Fruit fly (Drosophila melanogaster): Measurements from ENCODE around the gene CG17129.

The CG17129 gene

dm6 chr3L:700160-700917 lies 20.2 kb upstream of the CG17129 start (continued):
- peak; percentile 69 for TF ChIP-seq CG8924 (tag; optimal IDR thresholded peaks at IDR 0.05)
- TF ChIP-seq CG1024 (GFP tag; IDR thresholded peaks at IDR 0.05) = no peak
- TF ChIP-seq CG1603 (tag; optimal IDR thresholded peaks at IDR 0.05) = peak; percentile 47
- no peak for TF ChIP-seq z (GFP tag; IDR thresholded peaks at IDR 0.05)
- peak; percentile 83 for TF ChIP-seq CG10147 (GFP tag; optimal IDR thresholded peaks at IDR 0.05)
- peak; percentile 26 for TF ChIP-seq CG12104 (GFP tag; optimal IDR thresholded peaks at IDR 0.05)
- TF ChIP-seq Ets65A (GFP tag) = no peak
- no peak for TF ChIP-seq eve (GFP tag; optimal IDR thresholded peaks at IDR 0.05)
- peak; percentile 57 for TF ChIP-seq her (GFP tag; optimal IDR thresholded peaks at IDR 0.05)
- TF ChIP-seq sd (tag; optimal IDR thresholded peaks at IDR 0.05) = no peak
- TF ChIP-seq Hr3 (GFP tag; optimal IDR thresholded peaks at IDR 0.05) = no peak
- peak; percentile 37 for TF ChIP-seq CG4707 (GFP tag; optimal IDR thresholded peaks at IDR 0.05)
- peak; percentile 68 for TF ChIP-seq CG12659 (GFP tag; optimal IDR thresholded peaks at IDR 0.05)
- no peak for TF ChIP-seq sima (GFP tag; optimal IDR thresholded peaks at IDR 0.05)
- no peak for TF ChIP-seq CG10565 (GFP tag; optimal IDR thresholded peaks at IDR 0.05)
- TF ChIP-seq prd (optimal IDR thresholded peaks at IDR 0.05) = no peak
- no peak for TF ChIP-seq prd (GFP tag; IDR thresholded peaks at IDR 0.05)
- no peak for TF ChIP-seq CG5953 (GFP tag; IDR thresholded peaks at IDR 0.05)
- no peak for TF ChIP-seq pita (GFP tag; optimal IDR thresholded peaks at IDR 0.05)
- TF ChIP-seq crc (GFP tag; optimal IDR thresholded peaks at IDR 0.05) = peak; percentile 33
- TF ChIP-seq ATbp (GFP tag; optimal IDR thresholded peaks at IDR 0.05) = peak; percentile 65
- no peak for TF ChIP-seq CG17912 (GFP tag; optimal IDR thresholded peaks at IDR 0.05)
- no peak for TF ChIP-seq Doc3 (GFP tag; IDR thresholded peaks at IDR 0.05; ENCODE audit: partially characterized antibody)
- TF ChIP-seq Aef1 (GFP tag; IDR thresholded peaks at IDR 0.05) = no peak
- TF ChIP-seq schlank (tag; optimal IDR thresholded peaks at IDR 0.05) = no peak
- peak; percentile 9; the same call in 1 of the 2 replicates for TF ChIP-seq MBD-R2 (GFP tag; IDR thresholded peaks at IDR 0.05)
- TF ChIP-seq CG4854 (GFP tag; optimal IDR thresholded peaks at IDR 0.05) = peak; percentile 7
- no peak for TF ChIP-seq ssp (GFP tag; IDR thresholded peaks at IDR 0.05)
- TF ChIP-seq gsb (GFP tag; IDR thresholded peaks at IDR 0.05) = no peak
- TF ChIP-seq Jarid2 (GFP tag; optimal IDR thresholded peaks at IDR 0.05) = peak; percentile 14
- no peak for TF ChIP-seq CG1832 (GFP tag; optimal IDR thresholded peaks at IDR 0.05)
- peak; percentile 28 for TF ChIP-seq CG8359 (GFP tag; optimal IDR thresholded peaks at IDR 0.05; ENCODE audit: borderline replicate concordance)
- peak; percentile 31; the same call in 1 of the 2 replicates for TF ChIP-seq E2f2 (GFP tag; IDR thresholded peaks at IDR 0.05)
- TF ChIP-seq gce (GFP tag; IDR thresholded peaks at IDR 0.05) = 0 out of 3 replicates have a peak, but pooled peaks have one; percentile 32
- peak; percentile 60 for TF ChIP-seq Xbp1 (GFP tag; optimal IDR thresholded peaks at IDR 0.05)
- TF ChIP-seq Optix (GFP tag; IDR thresholded peaks at IDR 0.05) = no peak; the same call in 2 of the 3 replicates
- TF ChIP-seq CG11093 (GFP tag; IDR thresholded peaks at IDR 0.05) = no peak
- TF ChIP-seq CG15269 (tag; optimal IDR thresholded peaks at IDR 0.05) = peak; percentile 76
- TF ChIP-seq tap (tag; optimal IDR thresholded peaks at IDR 0.05) = peak; percentile 79
- 0 out of 3 replicates have a peak, but pooled peaks have one; percentile 44 for TF ChIP-seq CG34422 (GFP tag; IDR thresholded peaks at IDR 0.05)
- TF ChIP-seq psq (GFP tag; optimal IDR thresholded peaks at IDR 0.05) = no peak
- TF ChIP-seq CG7839 (tag; optimal IDR thresholded peaks at IDR 0.05) = peak; percentile 65
- TF ChIP-seq Elba2 (GFP tag; optimal IDR thresholded peaks at IDR 0.05) = no peak
- TF ChIP-seq CG11560 (tag; IDR thresholded peaks at IDR 0.05) = no peak
- TF ChIP-seq BtbVII (GFP tag; optimal IDR thresholded peaks at IDR 0.05) = peak; percentile 71
- TF ChIP-seq wdn (GFP tag; IDR thresholded peaks at IDR 0.05) = no peak
- TF ChIP-seq E2f1 (GFP tag; IDR thresholded peaks at IDR 0.05) = no peak
- TF ChIP-seq Camta (GFP tag; optimal IDR thresholded peaks at IDR 0.05) = no peak
- no peak for TF ChIP-seq ato (GFP tag; IDR thresholded peaks at IDR 0.05; ENCODE audit: partially characterized antibody)
- TF ChIP-seq CTCF (GFP tag; optimal IDR thresholded peaks at IDR 0.05) = peak; percentile 11
- TF ChIP-seq row (GFP tag; IDR thresholded peaks at IDR 0.05) = peak; percentile 53
